Worm (Caenorhabditis elegans) whole organism, L2 larva: ENCODE results near the gene srsx-26.

Experiments used
- C34F6.9 ChIP-seq: fragments of 150-350 bp; optimal IDR thresholded peaks from 2 replicates; lab custom pipeline; 2014; ENCODE audit warnings: missing biosample characterization, missing genetic modification characterization
- F13H6.1 ChIP-seq: sonication (generic microtip); optimal IDR thresholded peaks from 2 replicates; lab custom pipeline; 2016; ENCODE audit warnings: missing genetic modification characterization, missing compliant biosample characterization
- R02D3.7 ChIP-seq: fragments of 150-350 bp; optimal IDR thresholded peaks from 2 replicates; lab custom pipeline; 2014; ENCODE audit warnings: missing biosample characterization, missing genetic modification characterization
- Y55F3AM.14 ChIP-seq: fragments of 200-800 bp; sonication (Bioruptor generic); optimal IDR thresholded peaks from 2 replicates; lab custom pipeline; 2018; ENCODE audit warnings: mild to moderate bottlenecking, missing genetic modification characterization, missing compliant biosample characterization
- ZK546.5 ChIP-seq: sonication (generic microtip); optimal IDR thresholded peaks from 2 replicates; lab custom pipeline; 2017; ENCODE audit warnings: missing biosample characterization, missing genetic modification characterization
- alr-1 ChIP-seq: fragments of 150-350 bp; optimal IDR thresholded peaks from 2 replicates; lab custom pipeline; 2014; ENCODE audit warnings: missing biosample characterization, missing genetic modification characterization
- ama-1 ChIP-seq: fragments of 150-350 bp; optimal IDR thresholded peaks from 2 replicates; lab custom pipeline; 2018; ENCODE audit warnings: inconsistent platforms
- blmp-1 ChIP-seq: sonication (generic microtip); optimal IDR thresholded peaks from 2 replicates; lab custom pipeline; 2017; ENCODE audit warnings: missing genetic modification characterization, mild to moderate bottlenecking, missing compliant biosample characterization, antibody characterized with exemption, moderate library complexity; ENCODE audit not compliant: insufficient read depth
- ceh-16 ChIP-seq: fragments of 150-350 bp; optimal IDR thresholded peaks from 2 replicates; lab custom pipeline; 2014; ENCODE audit warnings: missing biosample characterization, missing genetic modification characterization
- crh-2 ChIP-seq: sonication (generic microtip); optimal IDR thresholded peaks from 2 replicates; lab custom pipeline; 2017; ENCODE audit warnings: missing biosample characterization, missing genetic modification characterization
- egl-27 ChIP-seq: sonication (generic microtip); optimal IDR thresholded peaks from 3 replicates; lab custom pipeline; 2017; ENCODE audit warnings: missing biosample characterization, missing genetic modification reagents, missing genetic modification characterization
- elt-1 ChIP-seq: fragments of 150-350 bp; optimal IDR thresholded peaks from 2 replicates; lab custom pipeline; 2014; ENCODE audit warnings: missing biosample characterization, missing genetic modification characterization
- elt-3 ChIP-seq: sonication (generic microtip); optimal IDR thresholded peaks from 2 replicates; lab custom pipeline; 2017; ENCODE audit warnings: missing biosample characterization, missing genetic modification characterization
- fos-1 ChIP-seq: fragments of 150-350 bp; optimal IDR thresholded peaks from 2 replicates; lab custom pipeline; 2014; ENCODE audit warnings: missing biosample characterization, missing genetic modification characterization
- lin-11 ChIP-seq: fragments of 150-350 bp; sonication (generic microtip); optimal IDR thresholded peaks from 2 replicates; lab custom pipeline; 2014; ENCODE audit warnings: missing biosample characterization, missing genetic modification characterization, inconsistent platforms, mixed read lengths
- lin-13 ChIP-seq: fragments of 150-350 bp; optimal IDR thresholded peaks from 2 replicates; lab custom pipeline; 2014; ENCODE audit warnings: missing biosample characterization, missing genetic modification reagents, missing genetic modification characterization
- lin-39 ChIP-seq: fragments of 150-350 bp; optimal IDR thresholded peaks from 2 replicates; lab custom pipeline; 2014; ENCODE audit warnings: missing biosample characterization, missing genetic modification reagents, missing genetic modification characterization
- lsy-2 ChIP-seq, 2 experiments: fragments of 150-350 bp in 1 of 2; sonication (generic microtip) in 1 of 2; optimal IDR thresholded peaks; 2 replicates each; lab custom pipeline; 2014 to 2017; ENCODE audit warnings: missing biosample characterization in 2 of 2, missing genetic modification characterization in 2 of 2
- mab-5 ChIP-seq: fragments of 150-350 bp; optimal IDR thresholded peaks from 2 replicates; lab custom pipeline; 2014; ENCODE audit warnings: missing biosample characterization, missing genetic modification characterization
- mbf-1 ChIP-seq: sonication (generic microtip); optimal IDR thresholded peaks from 2 replicates; lab custom pipeline; 2017; ENCODE audit warnings: missing biosample characterization, missing genetic modification characterization
- mdl-1 ChIP-seq, 2 experiments: fragments of 150-350 bp in 1 of 2; sonication (generic microtip) in 1 of 2; optimal IDR thresholded peaks; 2 replicates each; lab custom pipeline; 2017; ENCODE audit warnings: missing biosample characterization in 2 of 2, missing genetic modification characterization in 2 of 2
- nhr-11 ChIP-seq: fragments of 150-350 bp; optimal IDR thresholded peaks from 2 replicates; lab custom pipeline; 2014; ENCODE audit warnings: missing biosample characterization, missing genetic modification characterization
- nhr-129 ChIP-seq: fragments of 150-350 bp; optimal IDR thresholded peaks from 2 replicates; lab custom pipeline; 2014; ENCODE audit warnings: missing biosample characterization, missing genetic modification characterization
- nhr-21 ChIP-seq: fragments of 150-350 bp; optimal IDR thresholded peaks from 2 replicates; lab custom pipeline; 2014; ENCODE audit warnings: missing biosample characterization, missing genetic modification characterization
- nhr-23 ChIP-seq: fragments of 150-350 bp; optimal IDR thresholded peaks from 2 replicates; lab custom pipeline; 2014; ENCODE audit warnings: missing biosample characterization, missing genetic modification reagents, missing genetic modification characterization
- nhr-237 ChIP-seq: fragments of 150-350 bp; optimal IDR thresholded peaks from 2 replicates; lab custom pipeline; 2014; ENCODE audit warnings: missing biosample characterization, missing genetic modification characterization
- nhr-25 ChIP-seq: fragments of 150-350 bp; sonication (generic microtip); optimal IDR thresholded peaks from 3 replicates; lab custom pipeline; 2014; ENCODE audit warnings: missing biosample characterization, missing genetic modification characterization
- nhr-6 ChIP-seq: fragments of 150-350 bp; optimal IDR thresholded peaks from 2 replicates; lab custom pipeline; 2014; ENCODE audit warnings: missing biosample characterization, missing genetic modification characterization
- peb-1 ChIP-seq: fragments of 150-350 bp; optimal IDR thresholded peaks from 2 replicates; lab custom pipeline; 2014; ENCODE audit warnings: missing biosample characterization, missing genetic modification characterization
- sem-4 ChIP-seq: fragments of 150-350 bp; optimal IDR thresholded peaks from 2 replicates; lab custom pipeline; 2014; ENCODE audit warnings: missing biosample characterization, missing genetic modification reagents, missing genetic modification characterization
- skn-1 ChIP-seq: sonication (generic microtip); optimal IDR thresholded peaks from 2 replicates; lab custom pipeline; 2017; ENCODE audit warnings: missing biosample characterization, missing genetic modification characterization
- sma-9 ChIP-seq, 2 experiments: fragments of 150-350 bp in 1 of 2; sonication (generic microtip) in 1 of 2; optimal IDR thresholded peaks; 2 replicates each; lab custom pipeline; 2014 to 2016; ENCODE audit warnings: missing genetic modification characterization in 2 of 2, mild to moderate bottlenecking in 1 of 2, missing biosample characterization in 1 of 2, missing compliant biosample characterization in 1 of 2, missing genetic modification reagents in 1 of 2, moderate library complexity in 1 of 2
- snpc-4 ChIP-seq: fragments of 150-350 bp; optimal IDR thresholded peaks from 2 replicates; lab custom pipeline; 2014; ENCODE audit warnings: missing biosample characterization, missing genetic modification characterization
- unc-39 ChIP-seq: fragments of 150-350 bp; optimal IDR thresholded peaks from 2 replicates; lab custom pipeline; 2014; ENCODE audit warnings: missing biosample characterization, missing genetic modification characterization
- unc-55 ChIP-seq: fragments of 150-350 bp; sonication (generic microtip); optimal IDR thresholded peaks from 3 replicates; lab custom pipeline; 2014; ENCODE audit warnings: missing biosample characterization, missing genetic modification reagents, missing genetic modification characterization
- zag-1 ChIP-seq: fragments of 150-350 bp; optimal IDR thresholded peaks from 2 replicates; lab custom pipeline; 2014; ENCODE audit warnings: missing biosample characterization, missing genetic modification characterization
- ztf-11 ChIP-seq: sonication (generic microtip); optimal IDR thresholded peaks from 2 replicates; lab custom pipeline; 2017; ENCODE audit warnings: missing biosample characterization, missing genetic modification characterization
- ztf-4 ChIP-seq: fragments of 150-350 bp; optimal IDR thresholded peaks from 2 replicates; lab custom pipeline; 2014; ENCODE audit warnings: missing biosample characterization, missing genetic modification characterization

srsx-26 gene

DNA sequence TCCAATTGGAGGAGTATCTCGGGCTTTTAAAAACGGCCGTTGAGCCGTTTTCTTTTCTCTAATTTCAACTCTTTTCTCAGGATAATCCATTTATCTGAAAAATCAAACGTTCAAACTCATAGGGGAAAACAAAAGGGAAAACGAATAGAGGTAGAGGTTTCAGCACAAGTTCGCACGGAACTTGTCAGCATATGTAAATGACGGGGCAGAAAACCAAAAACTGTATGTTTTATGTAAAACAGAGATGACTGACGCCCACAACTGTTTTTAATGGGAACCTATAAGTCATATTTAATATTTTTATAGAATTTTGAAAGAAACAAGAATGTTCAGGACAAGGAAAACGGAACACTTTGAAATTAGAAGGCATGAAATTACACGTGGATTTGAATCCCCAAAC, 17.9 kb downstream of the srsx-26 start, which contains the start of gene C51E3.6:
Gene C51E3.6 (minus strand): TSS at position 101 of the 400 bp plus-strand sequence.
- no peak for TF ChIP-seq R02D3.7 (tag; lab: Kevin White, UChicago)
- TF ChIP-seq blmp-1 (tag; lab: Kevin White, UChicago): no peak
- TF ChIP-seq ceh-16 (tag; lab: Kevin White, UChicago): no peak
- TF ChIP-seq egl-27: no peak
- TF ChIP-seq mbf-1 (tag; lab: Kevin White, UChicago): no peak
- no peak for TF ChIP-seq nhr-129 (tag; lab: Kevin White, UChicago)
- TF ChIP-seq nhr-237: no peak
- TF ChIP-seq lin-39 (tag; lab: Kevin White, UChicago): no peak
- no peak for TF ChIP-seq nhr-21 (tag; lab: Kevin White, UChicago)
- no peak for TF ChIP-seq ztf-11
- no peak for TF ChIP-seq ZK546.5
- TF ChIP-seq lsy-2 (tag; optimal IDR thresholded peaks at IDR 0.05; lab: Kevin White, UChicago): no peak
- TF ChIP-seq elt-1: no peak
- TF ChIP-seq nhr-11 (tag; lab: Kevin White, UChicago): no peak

DNA sequence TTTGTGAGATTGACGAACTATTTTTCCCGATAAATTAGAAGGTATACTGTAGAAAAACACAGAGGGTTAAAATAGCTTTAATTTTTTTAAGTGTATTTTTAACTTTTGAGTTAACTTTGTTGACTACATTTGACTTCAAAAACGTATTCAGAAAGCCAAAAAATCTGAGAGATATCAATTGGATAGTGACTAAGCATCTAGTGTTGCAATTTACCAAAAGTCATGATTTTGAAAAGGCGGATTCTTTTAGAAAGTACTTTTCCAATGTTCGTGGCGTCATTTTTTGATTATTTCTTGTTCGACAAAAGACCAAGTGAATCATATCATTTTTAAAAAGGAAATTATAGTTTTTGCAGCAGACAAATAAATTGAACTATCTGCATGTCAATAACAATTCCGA, 20.4 kb downstream of the srsx-26 start:
- no peak for TF ChIP-seq snpc-4 (tag; lab: Kevin White, UChicago)
- TF ChIP-seq ztf-4 (tag; lab: Kevin White, UChicago): peak; percentile 13
- TF ChIP-seq nhr-237: peak; percentile 8
- TF ChIP-seq alr-1 (tag; lab: Kevin White, UChicago): no peak
- peak; percentile 51 for TF ChIP-seq unc-55 (GFP tag; lab: Kevin White, UChicago)
- no peak for TF ChIP-seq peb-1 (tag; lab: Kevin White, UChicago)
- peak in 1 of 2 experiments; percentile 40 for TF ChIP-seq lsy-2 (tag; optimal IDR thresholded peaks at IDR 0.05; lab: Kevin White, UChicago)
- TF ChIP-seq crh-2: peak; percentile 40

DNA sequence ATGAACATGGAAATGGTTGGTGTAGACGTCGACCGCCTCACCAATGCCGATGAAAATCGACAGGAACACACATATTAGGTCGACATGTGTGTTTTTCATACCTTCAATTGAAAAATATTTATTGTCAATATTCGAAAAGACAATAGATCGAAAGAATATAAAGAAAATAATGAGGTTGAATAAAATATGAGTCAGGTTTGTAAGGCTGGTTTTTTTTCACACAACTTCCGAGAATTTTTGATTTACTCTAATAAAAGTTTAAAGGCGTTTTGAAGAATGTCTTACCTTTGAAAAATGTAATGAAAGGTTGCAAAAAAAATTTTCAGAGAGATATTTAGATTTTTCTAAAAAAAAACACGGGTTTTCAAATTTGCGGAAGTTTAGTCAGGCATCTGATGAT, 25.2 kb downstream of the srsx-26 start, which contains the start of gene egl-3:
Gene egl-3 (minus strand): TSS at position 101 of the 400 bp plus-strand sequence.
- no peak for TF ChIP-seq nhr-25
- no peak for TF ChIP-seq alr-1 (tag; lab: Kevin White, UChicago)
- no peak for TF ChIP-seq ztf-4 (tag; lab: Kevin White, UChicago)
- TF ChIP-seq egl-27: no peak
- TF ChIP-seq nhr-129 (tag; lab: Kevin White, UChicago): no peak
- TF ChIP-seq lin-11: no peak
- no peak for TF ChIP-seq ZK546.5
- TF ChIP-seq ztf-11: no peak
- TF ChIP-seq skn-1 (tag; lab: Kevin White, UChicago): no peak
- no peak for TF ChIP-seq ceh-16 (tag; lab: Kevin White, UChicago)

DNA sequence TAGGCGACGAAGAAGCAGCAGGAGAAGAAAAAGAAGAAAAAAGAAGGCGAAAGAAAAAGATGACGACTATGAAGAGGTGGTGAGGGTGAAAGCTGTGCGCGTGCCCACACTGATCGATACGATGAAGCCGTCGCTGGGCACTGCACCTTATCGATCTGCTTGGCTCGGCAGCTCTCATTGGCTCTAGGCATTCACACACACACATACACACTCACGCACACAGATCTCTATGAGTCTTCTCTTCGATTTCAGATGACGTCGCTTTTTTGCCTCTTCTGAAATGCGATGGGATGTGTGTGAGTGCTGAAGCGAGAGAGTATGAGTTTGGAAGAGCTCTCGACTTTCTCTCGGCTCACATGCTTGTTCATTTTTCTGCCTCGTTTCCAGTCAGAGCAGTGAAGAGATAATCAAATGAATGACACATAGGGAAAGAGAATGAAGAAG, 26.2 kb downstream of the srsx-26 start:
- peak; percentile 97 for TF ChIP-seq lin-11
- TF ChIP-seq lin-13 (GFP tag; lab: Kevin White, UChicago): peak; percentile 67
- TF ChIP-seq mab-5: peak; percentile 75
- TF ChIP-seq mdl-1 (tag; optimal IDR thresholded peaks at IDR 0.05; lab: Kevin White, UChicago): peak; percentile 65 to 91
- TF ChIP-seq nhr-6 (tag; lab: Kevin White, UChicago): peak; percentile 86
- peak; percentile 68 to 83 for TF ChIP-seq lsy-2 (tag; optimal IDR thresholded peaks at IDR 0.05; lab: Kevin White, UChicago)
- TF ChIP-seq zag-1: peak; percentile 95
- TF ChIP-seq ztf-11: peak; percentile 40
- no peak for TF ChIP-seq skn-1 (tag; lab: Kevin White, UChicago)
- peak; percentile 58 for TF ChIP-seq ztf-4 (tag; lab: Kevin White, UChicago)
- peak; percentile 60 for TF ChIP-seq egl-27
- peak; percentile 92 for TF ChIP-seq nhr-129 (tag; lab: Kevin White, UChicago)
- no peak for TF ChIP-seq ama-1 (lab: Kevin White, UChicago)
- TF ChIP-seq fos-1: peak; percentile 39
- TF ChIP-seq elt-3 (tag; lab: Kevin White, UChicago): no peak
- peak; percentile 66 for TF ChIP-seq lin-39 (tag; lab: Kevin White, UChicago)
- peak; percentile 79 for TF ChIP-seq sma-9 (GFP tag; optimal IDR thresholded peaks at IDR 0.05; lab: Kevin White, UChicago)
- TF ChIP-seq sma-9 (tag; optimal IDR thresholded peaks at IDR 0.05; lab: Kevin White, UChicago): no peak
- peak; percentile 55 for TF ChIP-seq nhr-21 (tag; lab: Kevin White, UChicago)
- peak; percentile 60 for TF ChIP-seq unc-39 (tag; lab: Kevin White, UChicago)
- no peak for TF ChIP-seq nhr-23 (tag; lab: Kevin White, UChicago)
- TF ChIP-seq Y55F3AM.14 (GFP tag; lab: Kevin White, UChicago): peak; percentile 59
- no peak for TF ChIP-seq peb-1 (tag; lab: Kevin White, UChicago)
- no peak for TF ChIP-seq ceh-16 (tag; lab: Kevin White, UChicago)
- peak; percentile 96 for TF ChIP-seq unc-55 (GFP tag; lab: Kevin White, UChicago)
- TF ChIP-seq snpc-4 (tag; lab: Kevin White, UChicago): peak; percentile 46
- peak; percentile 81 for TF ChIP-seq crh-2
- TF ChIP-seq C34F6.9 (tag; lab: Kevin White, UChicago): peak; percentile 95
- TF ChIP-seq sem-4 (tag; lab: Kevin White, UChicago): peak; percentile 67
- TF ChIP-seq F13H6.1 (tag; lab: Kevin White, UChicago): peak; percentile 79
